Worm (Caenorhabditis elegans): Measurements from ENCODE around the gene egg-1.

- TF ChIP-seq K11D2.4 (GFP tag; IDR thresholded peaks at IDR 0.05) (no peak), lsy-27 (tag; optimal IDR thresholded peaks at IDR 0.05; ENCODE audit: borderline replicate concordance, insufficient read depth) (no peak), pha-4 (tag; optimal IDR thresholded peaks at IDR 0.05) (no peak), rcor-1 (GFP tag; IDR thresholded peaks at IDR 0.05) (0 out of 2 replicates have a peak, but pooled peaks have one; percentile 19), lin-35 (GFP tag; optimal IDR thresholded peaks at IDR 0.05) (no peak), unc-62 (GFP tag; optimal IDR thresholded peaks at IDR 0.05) (no peak), Y56A3A.18 (GFP tag; IDR thresholded peaks at IDR 0.05) (0 out of 2 replicates have a peak, but pooled peaks have one; percentile 44), egl-18 (GFP tag; IDR thresholded peaks at IDR 0.05) (no peak), ama-1 (optimal IDR thresholded peaks at IDR 0.05) (no peak), ama-1 (GFP tag; optimal IDR thresholded peaks at IDR 0.05) (peak in 1 of 2 experiments; percentile 48), nfya-1 (tag; optimal IDR thresholded peaks at IDR 0.05; ENCODE audit: borderline replicate concordance, insufficient read depth) (no peak)
Measured at ce11 chrIII:5761886-5762285, 33.9 kb downstream of the egg-1 start.
